Worm (Caenorhabditis elegans): ENCODE results near the gene wago-5.

wago-5 gene

DNA sequence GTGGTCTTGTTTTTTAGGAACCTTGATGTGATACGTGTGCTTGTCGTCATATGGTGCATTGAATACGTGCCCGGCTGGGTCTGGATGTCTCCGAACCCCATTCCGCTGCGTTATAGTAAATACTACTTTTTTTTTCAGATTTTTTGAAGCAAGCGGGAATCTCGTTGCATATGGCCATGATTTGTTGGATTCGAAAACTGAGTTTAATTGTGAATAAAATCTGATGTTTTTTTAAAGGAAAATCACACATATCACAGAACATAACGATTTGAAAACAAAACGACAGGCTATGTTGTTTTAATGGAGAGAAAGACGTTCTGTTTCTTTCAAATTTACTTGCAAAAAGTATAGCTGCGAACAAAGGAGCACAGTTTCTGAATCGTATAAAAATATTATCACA lies 30.2 kb upstream of the wago-5 start, which contains the start of the genes ZK1248.17 and H41C03.3:
Gene ZK1248.17, minus strand, starts transcription at position 101 of the 400 bp plus-strand sequence.
Gene H41C03.3, plus strand, starts transcription at position 337 of the 400 bp plus-strand sequence.
- no peak for TF ChIP-seq B0310.2 (tag; optimal IDR thresholded peaks at IDR 0.05)
- no peak for TF ChIP-seq ama-1 (optimal IDR thresholded peaks at IDR 0.05)
- TF ChIP-seq aly-1 (tag; optimal IDR thresholded peaks at IDR 0.05), result no peak
- no peak for TF ChIP-seq tbx-37 (GFP tag; conservative IDR thresholded peaks at IDR 0.05)
- TF ChIP-seq hmg-4 (GFP tag; optimal IDR thresholded peaks at IDR 0.05), result no peak
- TF ChIP-seq scrt-1 (GFP tag; IDR thresholded peaks at IDR 0.05), result no peak
- no peak for TF ChIP-seq tbx-11 (GFP tag; IDR thresholded peaks at IDR 0.05)
- TF ChIP-seq tra-4 (tag; optimal IDR thresholded peaks at IDR 0.05), result no peak
- no peak for TF ChIP-seq hmbx-1 (tag; optimal IDR thresholded peaks at IDR 0.05)
- TF ChIP-seq flt-1 (GFP tag; IDR thresholded peaks at IDR 0.05), result no peak
- no peak for TF ChIP-seq ets-7 (tag; optimal IDR thresholded peaks at IDR 0.05)
- TF ChIP-seq F13C5.2 (tag; optimal IDR thresholded peaks at IDR 0.05), result no peak
- TF ChIP-seq ceh-36 (tag; optimal IDR thresholded peaks at IDR 0.05), result no peak
- no peak for TF ChIP-seq hnd-1 (tag; optimal IDR thresholded peaks at IDR 0.05)
- no peak for TF ChIP-seq pes-1 (GFP tag; IDR thresholded peaks at IDR 0.05)
- no peak for TF ChIP-seq sea-1 (GFP tag; conservative IDR thresholded peaks at IDR 0.05)
- TF ChIP-seq ceh-13 (GFP tag; optimal IDR thresholded peaks at IDR 0.05), result no peak

DNA sequence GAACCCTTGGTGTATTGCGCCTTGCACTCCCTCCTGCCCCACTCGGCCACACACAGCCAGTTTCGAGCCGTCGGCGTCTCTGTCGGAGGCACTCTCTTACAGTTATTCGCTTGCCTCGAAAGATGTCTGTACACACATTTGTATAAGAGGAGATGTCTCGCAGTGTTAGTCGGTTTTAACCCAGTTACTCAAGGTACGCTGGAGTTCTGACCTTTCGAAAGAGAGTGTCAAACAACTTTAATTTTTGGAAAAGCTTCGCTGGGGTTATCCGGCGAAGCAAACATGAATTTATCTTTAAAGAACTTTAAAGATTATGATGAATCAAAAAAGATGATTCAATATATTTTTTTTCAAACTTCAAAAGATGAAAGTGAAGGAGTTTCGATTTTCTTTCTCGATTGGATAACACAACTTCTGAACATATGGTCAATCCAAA lies 29.4 kb upstream of the wago-5 start:
- TF ChIP-seq F13C5.2 (tag; optimal IDR thresholded peaks at IDR 0.05), result peak; percentile 98
- peak; percentile 80 for TF ChIP-seq ets-7 (tag; optimal IDR thresholded peaks at IDR 0.05)
- TF ChIP-seq scrt-1 (GFP tag; IDR thresholded peaks at IDR 0.05), result peak; percentile 67
- peak; percentile 79 for TF ChIP-seq tbx-11 (GFP tag; IDR thresholded peaks at IDR 0.05)
- TF ChIP-seq hmg-4 (GFP tag; optimal IDR thresholded peaks at IDR 0.05), result peak; percentile 96
- peak; percentile 39 for TF ChIP-seq tbx-37 (GFP tag; conservative IDR thresholded peaks at IDR 0.05)
- TF ChIP-seq tra-4 (tag; optimal IDR thresholded peaks at IDR 0.05), result peak; percentile 92
- peak; percentile 72 for TF ChIP-seq flt-1 (GFP tag; IDR thresholded peaks at IDR 0.05)
- peak; percentile 89 for TF ChIP-seq sea-1 (GFP tag; conservative IDR thresholded peaks at IDR 0.05)
- TF ChIP-seq aly-1 (tag; optimal IDR thresholded peaks at IDR 0.05), result peak; percentile 40
- peak; percentile 88 for TF ChIP-seq B0310.2 (tag; optimal IDR thresholded peaks at IDR 0.05)
- TF ChIP-seq ceh-36 (tag; optimal IDR thresholded peaks at IDR 0.05), result peak; percentile 96
- TF ChIP-seq hnd-1 (tag; optimal IDR thresholded peaks at IDR 0.05), result peak; percentile 53
- peak; percentile 27 for TF ChIP-seq ceh-13 (GFP tag; optimal IDR thresholded peaks at IDR 0.05)
- TF ChIP-seq ama-1 (optimal IDR thresholded peaks at IDR 0.05), result peak; percentile 100
- peak; percentile 84 for TF ChIP-seq hmbx-1 (tag; optimal IDR thresholded peaks at IDR 0.05)
- TF ChIP-seq pes-1 (GFP tag; IDR thresholded peaks at IDR 0.05), result peak; percentile 86

DNA sequence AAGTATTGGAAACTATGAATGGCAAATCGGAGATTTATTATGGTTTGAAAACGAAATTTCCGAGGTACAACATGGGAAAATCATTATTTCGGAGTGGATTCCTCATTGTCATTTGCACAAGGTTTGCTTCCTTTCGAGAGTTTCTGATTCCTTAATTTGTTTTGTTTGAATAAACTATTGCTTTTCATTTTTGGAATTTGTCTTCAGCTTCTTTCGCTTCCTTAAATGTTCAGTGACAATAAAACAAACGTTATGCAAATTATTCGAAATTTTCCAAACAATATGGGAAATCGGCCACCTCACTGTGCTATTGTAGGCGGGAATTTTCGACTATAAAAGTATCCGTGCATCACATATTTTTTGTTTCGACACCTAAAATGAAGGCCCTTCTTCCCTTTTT lies 26.6 kb upstream of the wago-5 start, which contains the start of gene nep-25:
Gene nep-25, plus strand, starts transcription at position 375 of the 400 bp plus-strand sequence.
- TF ChIP-seq hnd-1 (tag; optimal IDR thresholded peaks at IDR 0.05) (no peak), tra-4 (tag; optimal IDR thresholded peaks at IDR 0.05) (no peak)

DNA sequence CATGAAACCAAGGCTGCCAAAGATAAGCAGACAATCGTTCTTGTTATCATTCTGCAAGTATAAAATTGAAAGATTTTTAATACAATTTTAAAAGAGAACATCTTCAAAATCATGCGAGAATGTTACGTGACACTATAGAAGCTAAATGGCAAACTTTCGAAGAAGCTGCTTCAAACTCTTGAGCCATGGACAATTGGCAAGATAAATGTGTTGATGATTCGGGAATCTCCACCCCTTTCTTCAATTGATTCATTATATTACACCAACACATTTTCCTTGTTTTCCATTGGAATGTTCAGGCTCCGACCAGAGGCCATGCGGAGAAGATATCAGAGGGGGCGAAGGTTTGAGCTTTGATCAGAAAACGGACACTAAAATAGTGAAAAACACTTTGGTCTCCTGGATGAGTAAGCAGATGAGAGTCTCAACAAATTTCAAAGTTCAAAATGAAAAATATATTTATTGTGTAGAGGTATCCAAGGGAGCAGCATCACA lies 25.8 kb upstream of the wago-5 start, which contains the start of gene lec-5:
Gene lec-5, minus strand, starts transcription at position 51 of the 495 bp plus-strand sequence.
- TF ChIP-seq F13C5.2 (tag; optimal IDR thresholded peaks at IDR 0.05) (no peak), flt-1 (GFP tag; IDR thresholded peaks at IDR 0.05) (no peak), pes-1 (GFP tag; IDR thresholded peaks at IDR 0.05) (no peak), hmg-4 (GFP tag; optimal IDR thresholded peaks at IDR 0.05) (no peak), scrt-1 (GFP tag; IDR thresholded peaks at IDR 0.05) (no peak), B0310.2 (tag; optimal IDR thresholded peaks at IDR 0.05) (no peak), sea-1 (GFP tag; conservative IDR thresholded peaks at IDR 0.05) (no peak), ceh-13 (GFP tag; optimal IDR thresholded peaks at IDR 0.05) (no peak), ets-7 (tag; optimal IDR thresholded peaks at IDR 0.05) (no peak), tbx-37 (GFP tag; conservative IDR thresholded peaks at IDR 0.05) (no peak)

DNA sequence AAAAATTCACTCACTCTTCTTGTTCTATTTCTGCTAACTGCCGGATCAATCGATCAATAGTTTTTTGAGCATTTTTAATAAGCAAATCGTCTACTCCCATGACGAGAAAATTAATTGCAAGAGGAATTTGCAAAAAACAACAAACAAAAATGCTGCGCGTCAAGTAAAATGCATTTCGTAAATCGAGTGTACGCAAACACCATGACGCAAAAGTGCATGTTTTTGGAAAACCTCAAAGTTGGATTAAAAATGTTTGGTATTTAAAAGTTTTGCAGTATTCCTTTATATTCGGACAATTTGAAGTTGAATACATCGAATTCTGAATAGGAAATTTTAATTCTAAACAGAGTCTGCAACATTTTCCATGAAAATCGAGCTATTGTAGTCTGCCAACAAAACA lies 23.9 kb upstream of the wago-5 start, which contains the start of gene ZK1248.19:
Gene ZK1248.19, minus strand, starts transcription at position 188 of the 400 bp plus-strand sequence.
- TF ChIP-seq hmbx-1 (tag; optimal IDR thresholded peaks at IDR 0.05) (no peak), pes-1 (GFP tag; IDR thresholded peaks at IDR 0.05) (no peak), scrt-1 (GFP tag; IDR thresholded peaks at IDR 0.05) (no peak), B0310.2 (tag; optimal IDR thresholded peaks at IDR 0.05) (no peak), F13C5.2 (tag; optimal IDR thresholded peaks at IDR 0.05) (no peak), hnd-1 (tag; optimal IDR thresholded peaks at IDR 0.05) (no peak)

DNA sequence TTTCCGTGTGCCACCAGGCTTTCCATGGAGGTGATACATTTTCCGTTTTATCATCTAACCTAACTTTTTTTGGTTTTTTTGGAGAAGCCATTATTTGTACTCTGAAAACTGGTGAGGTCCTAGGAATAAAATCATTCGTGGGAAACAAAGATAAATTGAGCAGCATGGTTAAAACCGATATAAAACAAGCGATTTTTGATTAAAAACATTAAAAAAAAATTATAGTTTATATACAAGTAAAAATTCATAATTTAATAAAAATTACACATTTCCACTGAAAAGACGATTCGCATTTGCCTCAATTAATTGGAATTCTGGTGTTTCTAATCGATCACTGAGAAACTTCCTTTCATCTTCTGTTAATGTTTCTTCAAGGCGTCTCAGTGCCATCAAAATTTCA lies 23.2 kb upstream of the wago-5 start, which contains the start of gene ZK1248.15:
Gene ZK1248.15, minus strand, starts transcription at position 101 of the 400 bp plus-strand sequence.
- no peak for TF ChIP-seq ets-7 (tag; optimal IDR thresholded peaks at IDR 0.05)
- TF ChIP-seq B0310.2 (tag; optimal IDR thresholded peaks at IDR 0.05), result no peak
- no peak for TF ChIP-seq ama-1 (optimal IDR thresholded peaks at IDR 0.05)
- TF ChIP-seq ceh-36 (tag; optimal IDR thresholded peaks at IDR 0.05), result no peak
- no peak for TF ChIP-seq scrt-1 (GFP tag; IDR thresholded peaks at IDR 0.05)
- no peak for TF ChIP-seq flt-1 (GFP tag; IDR thresholded peaks at IDR 0.05)
- TF ChIP-seq hmg-4 (GFP tag; optimal IDR thresholded peaks at IDR 0.05), result no peak
- TF ChIP-seq aly-1 (tag; optimal IDR thresholded peaks at IDR 0.05), result no peak
- TF ChIP-seq hnd-1 (tag; optimal IDR thresholded peaks at IDR 0.05), result no peak
- TF ChIP-seq ceh-13 (GFP tag; optimal IDR thresholded peaks at IDR 0.05), result no peak
- TF ChIP-seq tbx-11 (GFP tag; IDR thresholded peaks at IDR 0.05), result no peak
- no peak for TF ChIP-seq hmbx-1 (tag; optimal IDR thresholded peaks at IDR 0.05)
- TF ChIP-seq tra-4 (tag; optimal IDR thresholded peaks at IDR 0.05), result no peak
- TF ChIP-seq sea-1 (GFP tag; conservative IDR thresholded peaks at IDR 0.05), result no peak
- TF ChIP-seq pes-1 (GFP tag; IDR thresholded peaks at IDR 0.05), result no peak
- no peak for TF ChIP-seq F13C5.2 (tag; optimal IDR thresholded peaks at IDR 0.05)

DNA sequence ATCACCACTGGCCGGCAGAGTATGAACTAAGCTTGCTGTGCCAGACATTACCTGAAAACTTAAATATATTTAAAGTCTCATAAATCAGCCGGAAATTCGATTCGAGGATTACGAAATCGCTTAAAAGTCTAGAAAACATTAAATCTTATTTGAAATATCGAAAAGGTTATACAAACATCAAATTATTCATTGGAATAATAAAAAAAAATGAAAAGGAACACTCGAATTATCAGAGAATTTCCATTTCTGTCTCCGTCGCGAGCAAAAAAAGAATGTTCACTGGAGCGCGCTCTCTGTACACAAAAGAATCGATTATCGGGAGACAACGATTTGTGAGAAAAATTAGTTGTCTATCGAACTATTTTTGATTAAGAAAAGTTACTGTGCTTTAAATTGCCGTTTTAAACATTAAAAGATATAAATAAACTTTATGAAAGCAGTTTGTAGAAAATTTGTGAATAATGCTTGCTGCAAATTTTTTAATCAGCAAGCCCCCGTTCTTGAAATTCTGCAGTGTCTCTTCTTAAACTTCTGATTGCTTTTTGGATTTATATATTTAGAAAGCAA lies 21.0 kb upstream of the wago-5 start, which contains the start of gene fzo-1:
Gene fzo-1, minus strand, starts transcription at position 51 of the 567 bp plus-strand sequence.
- TF ChIP-seq tra-4 (tag; optimal IDR thresholded peaks at IDR 0.05), result peak; percentile 14
- TF ChIP-seq F13C5.2 (tag; optimal IDR thresholded peaks at IDR 0.05), result peak; percentile 26
- peak; percentile 21 for TF ChIP-seq B0310.2 (tag; optimal IDR thresholded peaks at IDR 0.05)
- TF ChIP-seq tbx-37 (GFP tag; conservative IDR thresholded peaks at IDR 0.05), result 0 out of 2 replicates have a peak, but pooled peaks have one; percentile 26
- TF ChIP-seq pes-1 (GFP tag; IDR thresholded peaks at IDR 0.05), result no peak
- TF ChIP-seq aly-1 (tag; optimal IDR thresholded peaks at IDR 0.05), result no peak
- peak; percentile 40 for TF ChIP-seq hnd-1 (tag; optimal IDR thresholded peaks at IDR 0.05)
- peak; percentile 36 for TF ChIP-seq ceh-13 (GFP tag; optimal IDR thresholded peaks at IDR 0.05)
- no peak for TF ChIP-seq ama-1 (optimal IDR thresholded peaks at IDR 0.05)
- TF ChIP-seq ets-7 (tag; optimal IDR thresholded peaks at IDR 0.05), result peak; percentile 48

Data from whole organism, early embryonic.